Fruit fly (Drosophila melanogaster) Kc167 (cell line): ENCODE measurements around the gene AANATL2.

Experiments
- Myc ChIP-seq: fragments of >200 bp; optimal IDR thresholded peaks from 2 replicates; lab custom pipeline; 2017; ENCODE audit warnings: missing external identifiers
- Sin3A ChIP-seq: fragments of >200 bp; optimal IDR thresholded peaks from 2 replicates; lab custom pipeline; 2018; ENCODE audit warnings: missing external identifiers
- h ChIP-seq: fragments of >200 bp; optimal IDR thresholded peaks from 3 replicates; lab custom pipeline; 2018; ENCODE audit warnings: missing external identifiers
- insv ChIP-seq: fragments of >200 bp; optimal IDR thresholded peaks from 3 replicates; lab custom pipeline; 2018; ENCODE audit warnings: missing external identifiers
- psq ChIP-seq: fragments of >200 bp; optimal IDR thresholded peaks from 2 replicates; lab custom pipeline; 2017; ENCODE audit warnings: missing external identifiers
- ttk ChIP-seq: sonication (Bioruptor generic); optimal IDR thresholded peaks from 2 replicates; lab custom pipeline; 2017; ENCODE audit warnings: missing external identifiers

The AANATL2 gene

dm6 chr2L:6241037-6241436 lies 14.6 kb upstream of the AANATL2 start:
- TF ChIP-seq insv (no peak), Sin3A (lab: Kevin White, UChicago) (no peak), ttk (lab: Kevin White, UChicago) (no peak), Myc (no peak), psq (lab: Kevin White, UChicago) (no peak), h (lab: Kevin White, UChicago) (no peak)

- TF ChIP-seq h (lab: Kevin White, UChicago): no peak
- no peak for TF ChIP-seq psq (lab: Kevin White, UChicago)
- TF ChIP-seq insv: no peak
- no peak for TF ChIP-seq ttk (lab: Kevin White, UChicago)
- no peak for TF ChIP-seq Sin3A (lab: Kevin White, UChicago)
- no peak for TF ChIP-seq Myc
Measured at dm6 chr2L:6242026-6242425, 13.6 kb upstream of the AANATL2 start.

DNA sequence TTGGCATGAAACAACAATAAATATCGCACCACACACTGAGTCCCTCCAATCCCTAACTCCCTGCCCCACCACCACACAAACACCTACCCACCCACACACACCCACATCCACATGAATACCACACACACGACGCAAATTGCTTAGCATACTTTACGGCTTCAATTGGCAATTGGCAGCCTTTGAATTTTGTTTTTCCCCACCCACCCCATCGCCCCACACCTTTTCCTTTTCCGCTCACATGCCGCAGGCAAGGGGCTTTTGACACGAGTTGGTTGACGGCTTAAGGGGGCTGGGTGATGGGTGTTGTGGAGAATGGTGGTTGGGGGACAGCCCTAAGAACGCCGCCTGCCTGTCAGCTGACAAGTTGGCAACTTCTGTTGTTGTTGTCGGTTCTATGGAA lies 6.2 kb upstream of the AANATL2 start:
- TF ChIP-seq Sin3A (lab: Kevin White, UChicago) (no peak), psq (lab: Kevin White, UChicago) (no peak)

DNA sequence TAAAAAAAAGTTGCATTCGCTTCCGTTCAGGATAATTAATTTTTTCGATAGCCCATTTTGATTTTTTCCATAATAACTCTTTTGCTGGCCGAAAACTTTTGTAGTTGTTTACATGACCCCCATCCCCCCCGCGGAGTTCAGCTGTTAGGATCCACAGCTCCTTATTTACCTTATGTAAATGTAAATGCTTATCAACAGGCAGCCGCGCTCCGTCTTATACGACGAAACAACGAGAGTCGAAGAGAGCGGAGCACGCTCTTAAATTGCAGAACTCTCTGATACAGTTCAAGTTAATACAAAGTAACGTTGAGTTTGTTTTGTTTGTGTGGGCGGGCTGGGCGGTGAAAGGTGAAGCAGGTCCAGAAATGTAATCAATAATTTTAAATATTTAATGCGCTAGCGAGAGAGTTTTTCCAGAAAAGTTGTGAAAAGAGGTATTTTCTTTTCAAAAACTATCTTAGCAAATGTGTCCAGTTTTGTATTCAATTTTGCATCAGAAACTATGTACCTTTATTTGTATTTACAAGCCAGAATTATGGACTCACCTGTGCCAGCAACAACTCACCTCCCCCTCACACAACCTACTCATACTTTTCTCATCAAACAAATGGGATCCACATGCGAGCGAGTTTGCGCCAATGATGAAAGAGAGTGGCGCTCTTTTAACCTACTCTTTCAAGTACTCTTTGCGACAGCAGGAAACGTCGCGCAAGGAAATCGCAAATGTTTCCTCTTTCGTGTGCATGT lies 3.2 kb upstream of the AANATL2 start:
- TF ChIP-seq ttk (lab: Kevin White, UChicago) (no peak), h (lab: Kevin White, UChicago) (no peak), psq (lab: Kevin White, UChicago) (no peak), insv (no peak), Sin3A (lab: Kevin White, UChicago) (no peak)

DNA sequence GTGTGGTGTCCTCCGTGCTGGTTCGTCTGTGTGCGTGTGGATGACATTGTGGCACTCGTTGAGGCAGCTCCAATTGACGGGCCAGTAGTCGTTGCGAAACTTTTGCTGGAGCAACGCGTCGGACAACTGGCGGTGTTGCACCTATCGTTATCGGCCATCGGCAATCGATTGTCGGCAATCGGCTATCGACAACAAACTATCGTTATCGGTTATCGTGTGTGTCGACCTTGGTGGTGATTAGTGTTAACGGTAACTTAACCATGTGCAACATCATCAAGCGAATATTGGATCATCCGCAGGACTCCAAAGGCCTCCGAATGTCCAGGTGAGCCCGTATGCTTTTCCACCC lies 2.7 kb upstream of the AANATL2 start, which contains the start of gene Ddr:
Gene Ddr (plus strand): TSS at position 119 of the 349 bp plus-strand sequence.
- TF ChIP-seq Sin3A (lab: Kevin White, UChicago): no peak
- no peak for TF ChIP-seq psq (lab: Kevin White, UChicago)
- no peak for TF ChIP-seq insv
- no peak for TF ChIP-seq ttk (lab: Kevin White, UChicago)
- TF ChIP-seq h (lab: Kevin White, UChicago): no peak
- no peak for TF ChIP-seq Myc

DNA sequence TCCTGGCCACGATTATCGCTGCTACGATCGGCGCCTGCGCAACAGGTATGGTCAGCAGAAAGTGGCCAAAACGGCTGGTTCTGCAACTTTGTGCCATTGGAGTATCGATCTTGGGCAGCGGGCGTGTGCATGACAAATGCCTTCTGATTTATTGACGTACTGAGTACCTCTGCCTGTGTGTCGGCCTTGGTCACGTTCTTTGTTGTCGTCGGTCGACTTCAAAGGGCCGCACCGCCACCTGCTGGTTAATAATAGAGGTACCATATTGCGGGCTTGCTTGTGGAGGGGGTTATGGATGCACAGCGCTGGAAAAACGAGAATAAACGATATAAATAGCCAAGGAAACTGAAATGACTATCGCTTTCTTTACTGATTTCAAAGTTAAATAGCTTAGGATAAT lies 4.0 kb downstream of the AANATL2 start:
- TF ChIP-seq ttk (lab: Kevin White, UChicago) (no peak), h (lab: Kevin White, UChicago) (no peak), insv (no peak), Sin3A (lab: Kevin White, UChicago) (no peak)

DNA sequence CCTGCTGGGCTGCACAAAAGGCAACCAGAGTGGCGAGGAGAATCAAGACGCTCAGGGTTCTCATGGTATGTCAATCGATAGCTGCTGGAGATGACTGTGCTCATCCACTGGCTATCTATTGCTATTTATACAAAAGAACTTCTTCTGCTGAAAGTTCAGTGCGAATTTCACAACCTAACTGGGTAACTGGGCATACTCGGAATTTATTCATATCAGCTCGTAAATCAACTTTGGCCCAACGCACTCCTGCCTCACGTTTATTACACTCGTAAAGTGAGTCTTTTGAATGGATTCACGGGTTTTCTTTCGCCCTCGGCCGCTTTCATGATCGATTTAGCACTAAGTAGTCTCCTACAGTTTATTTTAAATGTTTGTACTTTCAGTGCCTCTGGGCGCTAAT lies 8.7 kb downstream of the AANATL2 start, which contains the start of gene CG13983:
Gene CG13983 (minus strand): TSS at position 101 of the 400 bp plus-strand sequence.
- TF ChIP-seq insv (no peak), h (lab: Kevin White, UChicago) (no peak), ttk (lab: Kevin White, UChicago) (no peak), Myc (no peak), Sin3A (lab: Kevin White, UChicago) (no peak), psq (lab: Kevin White, UChicago) (no peak)

DNA sequence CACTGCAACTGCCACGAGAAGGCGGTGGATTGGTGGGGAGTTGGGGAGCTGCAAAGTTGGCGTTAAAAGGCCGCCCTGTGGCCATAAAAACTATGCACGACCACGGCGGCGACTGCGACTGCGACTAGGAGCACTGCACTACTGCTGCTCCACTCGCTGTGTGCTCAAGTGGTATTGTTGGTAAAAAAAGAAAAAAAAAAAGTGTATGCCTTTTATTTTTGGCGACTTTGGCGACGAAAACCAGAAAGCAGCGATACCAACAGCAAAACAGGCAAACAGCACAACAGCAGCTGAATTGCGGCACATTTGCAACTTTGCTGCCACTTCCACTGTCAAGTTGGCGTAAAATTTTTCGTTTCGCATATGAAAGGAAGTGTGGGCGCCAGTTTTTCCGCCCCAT lies 15.7 kb downstream of the AANATL2 start:
- no peak for TF ChIP-seq insv
- TF ChIP-seq psq (lab: Kevin White, UChicago): no peak
- no peak for TF ChIP-seq ttk (lab: Kevin White, UChicago)
- no peak for TF ChIP-seq Myc
- no peak for TF ChIP-seq Sin3A (lab: Kevin White, UChicago)
- no peak for TF ChIP-seq h (lab: Kevin White, UChicago)

DNA sequence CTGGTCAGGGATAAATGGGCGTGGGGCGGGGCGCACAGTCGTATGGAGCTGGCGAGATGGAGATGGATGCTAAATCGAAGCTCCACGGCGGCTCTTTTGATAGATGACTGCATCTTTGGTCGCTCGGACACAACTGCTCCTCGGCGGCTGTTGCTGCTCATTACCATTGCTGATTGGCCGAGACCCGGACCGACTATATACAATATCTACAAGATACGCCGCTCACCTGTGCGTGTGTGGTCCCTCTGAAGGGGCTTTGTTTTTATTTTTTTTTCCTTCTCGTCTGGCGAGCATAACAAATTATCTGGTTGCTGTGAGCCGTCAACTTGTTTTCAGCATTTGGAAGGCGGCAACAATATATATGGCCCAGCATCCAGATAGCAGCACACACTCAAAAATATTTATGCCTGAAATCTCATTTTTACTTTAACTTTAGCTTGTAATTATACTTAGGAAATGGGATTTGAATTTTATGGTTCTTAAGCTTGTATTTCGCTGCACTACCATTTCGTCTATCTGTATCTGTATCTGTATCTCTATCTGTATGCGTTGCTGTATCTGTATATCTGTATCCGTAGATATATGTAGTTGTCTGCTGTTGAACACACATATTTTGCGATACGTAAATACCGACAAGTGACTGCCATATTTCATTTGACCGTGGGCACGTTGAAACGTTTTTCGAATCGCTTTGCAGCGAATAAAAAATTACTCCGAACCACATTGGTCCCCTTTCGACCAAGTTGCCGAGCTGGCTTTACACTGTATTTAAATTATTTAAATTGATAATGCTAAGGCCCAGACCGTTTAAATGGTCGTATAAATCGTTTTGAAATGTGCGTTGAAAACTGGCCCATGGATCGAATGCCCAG lies 18.5 kb downstream of the AANATL2 start:
- TF ChIP-seq h (lab: Kevin White, UChicago) (no peak), ttk (lab: Kevin White, UChicago) (no peak), psq (lab: Kevin White, UChicago) (no peak), Sin3A (lab: Kevin White, UChicago) (no peak), Myc (no peak), insv (no peak)

dm6 chr2L:6275981-6276380 lies 20.3 kb downstream of the AANATL2 start:
- no peak for TF ChIP-seq ttk (lab: Kevin White, UChicago)
- TF ChIP-seq Sin3A (lab: Kevin White, UChicago): no peak
- TF ChIP-seq h (lab: Kevin White, UChicago): no peak
- no peak for TF ChIP-seq insv
- TF ChIP-seq Myc: no peak
- TF ChIP-seq psq (lab: Kevin White, UChicago): no peak

dm6 chr2L:6276815-6277214 lies 21.2 kb downstream of the AANATL2 start:
- TF ChIP-seq Myc (no peak), psq (lab: Kevin White, UChicago) (no peak), ttk (lab: Kevin White, UChicago) (no peak), insv (no peak), Sin3A (lab: Kevin White, UChicago) (no peak), h (lab: Kevin White, UChicago) (no peak)

DNA sequence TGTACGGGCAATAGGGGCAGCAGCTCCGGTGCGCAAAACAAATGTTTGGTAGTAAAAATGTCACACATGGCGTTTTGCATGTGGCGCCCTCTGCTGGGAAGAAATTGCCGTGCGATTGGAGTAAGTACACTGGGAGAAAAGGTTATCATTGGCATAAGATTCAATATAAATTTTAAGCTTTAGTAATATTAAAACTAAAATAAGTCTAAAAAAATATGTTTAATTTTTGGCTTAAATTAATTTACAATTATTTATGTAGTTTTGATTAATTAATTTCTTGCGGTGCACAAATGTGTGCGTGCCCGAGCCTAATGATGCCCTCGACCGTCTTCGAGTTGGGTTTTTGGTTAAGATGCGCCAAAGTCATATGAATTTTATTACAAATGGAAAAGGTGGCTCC lies 24.7 kb downstream of the AANATL2 start:
- no peak for TF ChIP-seq Myc
- TF ChIP-seq Sin3A (lab: Kevin White, UChicago): no peak
